Fruit fly (Drosophila melanogaster) whole organism, adult: ENCODE data around the gene PGRP-SB1.
A peak's percentile ranks its signal among the peaks of the same experiment; 100 is the strongest.

Experiments used
- CG11617 ChIP-seq: fragments of 200-800 bp; sonication (Bioruptor generic); optimal IDR thresholded peaks from 2 replicates; lab custom pipeline; 2017; ENCODE audit warnings: mild to moderate bottlenecking, missing biosample characterization, missing genetic modification reagents, missing genetic modification characterization
- CG12768 ChIP-seq: fragments of 200-800 bp; sonication (Bioruptor generic); optimal IDR thresholded peaks from 2 replicates; lab custom pipeline; 2017; ENCODE audit warnings: missing biosample characterization, missing genetic modification characterization, mild to moderate bottlenecking, moderate library complexity, missing genetic modification reagents
- CG14711 ChIP-seq: fragments of 200-800 bp; sonication (Bioruptor generic); optimal IDR thresholded peaks from 2 replicates; lab custom pipeline; 2018; ENCODE audit warnings: missing biosample characterization, mild to moderate bottlenecking, missing genetic modification characterization, moderate library complexity
- CG1620 ChIP-seq: fragments of 200-800 bp; sonication (Bioruptor generic); optimal IDR thresholded peaks from 2 replicates; lab custom pipeline; 2016; ENCODE audit warnings: missing biosample characterization, missing genetic modification characterization
- CG33017 ChIP-seq: fragments of 200-800 bp; sonication (Bioruptor generic); optimal IDR thresholded peaks from 2 replicates; lab custom pipeline; 2018; ENCODE audit warnings: missing biosample characterization, mild to moderate bottlenecking, missing genetic modification characterization, moderate library complexity
- CG5204 ChIP-seq: fragments of 200-800 bp; sonication (Bioruptor generic); optimal IDR thresholded peaks from 2 replicates; lab custom pipeline; 2016; ENCODE audit warnings: missing biosample characterization, missing genetic modification characterization
- CG7045 ChIP-seq: fragments of 200-800 bp; sonication (Bioruptor generic); optimal IDR thresholded peaks from 2 replicates; lab custom pipeline; 2017; ENCODE audit warnings: missing biosample characterization, mild to moderate bottlenecking, missing genetic modification characterization
- CG7101 ChIP-seq: fragments of 200-800 bp; sonication (Bioruptor generic); optimal IDR thresholded peaks from 2 replicates; lab custom pipeline; 2018; ENCODE audit warnings: missing biosample characterization, mild to moderate bottlenecking, missing genetic modification characterization, moderate library complexity
- Clk ChIP-seq: fragments of 200-800 bp; sonication (Bioruptor generic); optimal IDR thresholded peaks from 2 replicates; lab custom pipeline; 2017; ENCODE audit warnings: missing biosample characterization, missing genetic modification characterization
- Crg-1 ChIP-seq: fragments of 200-800 bp; sonication (Bioruptor generic); optimal IDR thresholded peaks from 2 replicates; lab custom pipeline; 2016; ENCODE audit warnings: missing biosample characterization, missing genetic modification characterization
- Hr96 ChIP-seq: fragments of 200-800 bp; sonication (Bioruptor generic); optimal IDR thresholded peaks from 2 replicates; lab custom pipeline; 2016; ENCODE audit warnings: missing biosample characterization, missing genetic modification characterization
- Mnt ChIP-seq: fragments of 200-800 bp; sonication (Bioruptor generic); optimal IDR thresholded peaks from 2 replicates; lab custom pipeline; 2016; ENCODE audit warnings: missing biosample characterization, mild to moderate bottlenecking, missing genetic modification characterization
- bab1 ChIP-seq: fragments of 200-800 bp; sonication (Bioruptor generic); optimal IDR thresholded peaks from 3 replicates; lab custom pipeline; 2019; ENCODE audit warnings: missing biosample characterization, mild to moderate bottlenecking, missing genetic modification characterization, moderate library complexity
- cic ChIP-seq: fragments of 200-800 bp; sonication (Bioruptor generic); optimal IDR thresholded peaks from 2 replicates; lab custom pipeline; 2017; ENCODE audit warnings: missing biosample characterization, mild to moderate bottlenecking, missing genetic modification characterization, moderate library complexity
- cnc ChIP-seq, 2 experiments: fragments of >200 bp; optimal IDR thresholded peaks; 2 replicates each; lab custom pipeline; 2017
- kay ChIP-seq: fragments of 200-800 bp; sonication (Bioruptor generic); peaks from one replicate; lab custom pipeline; 2016; ENCODE audit warnings: missing biosample characterization, missing genetic modification characterization, borderline replicate concordance
- ovo ChIP-seq: fragments of 200-800 bp; sonication (Bioruptor generic); optimal IDR thresholded peaks from 2 replicates; lab custom pipeline; 2016; ENCODE audit warnings: missing biosample characterization, missing genetic modification characterization
- pad ChIP-seq: fragments of 200-800 bp; sonication (Bioruptor generic); optimal IDR thresholded peaks from 3 replicates; lab custom pipeline; 2017; ENCODE audit warnings: missing biosample characterization, missing genetic modification characterization, mild to moderate bottlenecking, moderate library complexity, missing genetic modification reagents
- tj ChIP-seq: fragments of 200-800 bp; sonication (Bioruptor generic); optimal IDR thresholded peaks from 3 replicates; lab custom pipeline; 2017; ENCODE audit warnings: missing biosample characterization, mild to moderate bottlenecking, missing genetic modification characterization, moderate library complexity
- toe ChIP-seq: fragments of 200-800 bp; sonication (Bioruptor generic); optimal IDR thresholded peaks from 2 replicates; lab custom pipeline; 2016; ENCODE audit warnings: missing biosample characterization, missing genetic modification characterization

PGRP-SB1 gene

dm6 chr3L:16765647-16766628 lies 38.1 kb upstream of the PGRP-SB1 start, which contains the start of gene Nrt:
TSS of gene Nrt (plus strand) at chr3L:16766072.
- no peak for TF ChIP-seq kay
- peak; percentile 86 for TF ChIP-seq pad (GFP tag; lab: Kevin White, UChicago)
- TF ChIP-seq cic: no peak
- TF ChIP-seq tj (GFP tag; lab: Kevin White, UChicago): no peak
- TF ChIP-seq CG12768: peak; percentile 27
- no peak for TF ChIP-seq Clk (GFP tag; lab: Kevin White, UChicago)
- TF ChIP-seq CG11617 (GFP tag; lab: Kevin White, UChicago): no peak
- TF ChIP-seq toe (GFP tag; lab: Kevin White, UChicago): no peak
- TF ChIP-seq Mnt: no peak
- TF ChIP-seq bab1 (GFP tag; lab: Kevin White, UChicago): peak; percentile 51
- no peak for TF ChIP-seq CG5204 (GFP tag; lab: Kevin White, UChicago)
- peak; percentile 10 for TF ChIP-seq ovo
- TF ChIP-seq CG1620 (GFP tag; lab: Kevin White, UChicago): no peak
- peak; percentile 28 for TF ChIP-seq CG14711 (tag; lab: Kevin White, UChicago)
- TF ChIP-seq Crg-1: no peak
- TF ChIP-seq cnc (optimal IDR thresholded peaks at IDR 0.05; lab: Kevin White, UChicago): no peak
- TF ChIP-seq CG33017 (tag; lab: Kevin White, UChicago): peak; percentile 52
- TF ChIP-seq Hr96 (GFP tag; lab: Kevin White, UChicago): no peak
- TF ChIP-seq CG7045 (GFP tag; lab: Kevin White, UChicago): peak; percentile 46
- peak; percentile 53 for TF ChIP-seq CG7101

- TF ChIP-seq Mnt (no peak), pad (GFP tag; lab: Kevin White, UChicago) (no peak), CG11617 (GFP tag; lab: Kevin White, UChicago) (no peak), cnc (optimal IDR thresholded peaks at IDR 0.05; lab: Kevin White, UChicago) (no peak), CG7101 (no peak), CG1620 (GFP tag; lab: Kevin White, UChicago) (no peak), CG12768 (no peak), Hr96 (GFP tag; lab: Kevin White, UChicago) (no peak), CG33017 (tag; lab: Kevin White, UChicago) (no peak), CG7045 (GFP tag; lab: Kevin White, UChicago) (no peak), ovo (no peak), Clk (GFP tag; lab: Kevin White, UChicago) (no peak), bab1 (GFP tag; lab: Kevin White, UChicago) (no peak)
Observed at dm6 chr3L:16762203-16762997, 34.6 kb upstream of the PGRP-SB1 start.

DNA sequence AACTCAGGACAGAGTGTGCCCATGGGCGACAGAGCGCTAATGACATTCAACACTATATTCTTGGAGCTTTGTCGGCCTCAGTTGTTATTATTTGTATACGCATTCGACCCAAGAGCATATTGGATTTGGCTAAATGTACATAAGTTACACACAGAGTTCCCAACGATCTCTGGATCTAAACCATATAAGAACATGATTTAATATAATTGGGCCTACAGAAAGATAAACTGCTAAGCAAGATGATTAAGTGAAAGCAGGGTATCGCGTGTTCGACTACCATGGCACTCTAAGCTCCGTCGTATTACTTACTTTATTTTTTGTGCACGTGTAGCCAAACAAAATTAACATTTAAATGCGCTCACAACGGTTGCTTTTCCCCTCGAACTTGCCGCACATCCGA lies 32.5 kb upstream of the PGRP-SB1 start:
- no peak for TF ChIP-seq CG12768
- no peak for TF ChIP-seq tj (GFP tag; lab: Kevin White, UChicago)
- no peak for TF ChIP-seq cic
- TF ChIP-seq pad (GFP tag; lab: Kevin White, UChicago): no peak
- no peak for TF ChIP-seq cnc (optimal IDR thresholded peaks at IDR 0.05; lab: Kevin White, UChicago)
- no peak for TF ChIP-seq CG33017 (tag; lab: Kevin White, UChicago)
- no peak for TF ChIP-seq CG5204 (GFP tag; lab: Kevin White, UChicago)
- no peak for TF ChIP-seq CG11617 (GFP tag; lab: Kevin White, UChicago)
- TF ChIP-seq toe (GFP tag; lab: Kevin White, UChicago): no peak
- TF ChIP-seq kay: no peak
- no peak for TF ChIP-seq CG14711 (tag; lab: Kevin White, UChicago)
- no peak for TF ChIP-seq CG1620 (GFP tag; lab: Kevin White, UChicago)
- TF ChIP-seq ovo: no peak
- no peak for TF ChIP-seq Mnt

DNA sequence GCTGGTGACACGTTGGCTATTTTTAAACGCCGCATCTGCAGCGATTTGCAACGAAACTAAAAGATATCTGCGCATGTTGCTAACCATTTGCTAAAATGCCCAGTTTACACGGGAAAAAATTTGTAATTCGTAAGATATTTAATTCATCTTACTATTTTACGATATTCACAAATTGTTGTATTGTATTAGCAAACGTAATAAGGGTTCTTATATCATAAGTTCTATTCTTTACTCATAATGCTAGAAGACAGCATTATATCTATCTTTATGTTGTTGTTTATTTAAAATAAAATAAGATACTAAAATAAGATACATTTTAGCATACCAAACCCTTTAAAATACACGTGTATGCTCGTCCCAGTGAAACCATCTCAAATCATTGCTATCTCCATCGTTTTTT lies 31.7 kb upstream of the PGRP-SB1 start:
- TF ChIP-seq CG7101: no peak
- no peak for TF ChIP-seq cic

DNA sequence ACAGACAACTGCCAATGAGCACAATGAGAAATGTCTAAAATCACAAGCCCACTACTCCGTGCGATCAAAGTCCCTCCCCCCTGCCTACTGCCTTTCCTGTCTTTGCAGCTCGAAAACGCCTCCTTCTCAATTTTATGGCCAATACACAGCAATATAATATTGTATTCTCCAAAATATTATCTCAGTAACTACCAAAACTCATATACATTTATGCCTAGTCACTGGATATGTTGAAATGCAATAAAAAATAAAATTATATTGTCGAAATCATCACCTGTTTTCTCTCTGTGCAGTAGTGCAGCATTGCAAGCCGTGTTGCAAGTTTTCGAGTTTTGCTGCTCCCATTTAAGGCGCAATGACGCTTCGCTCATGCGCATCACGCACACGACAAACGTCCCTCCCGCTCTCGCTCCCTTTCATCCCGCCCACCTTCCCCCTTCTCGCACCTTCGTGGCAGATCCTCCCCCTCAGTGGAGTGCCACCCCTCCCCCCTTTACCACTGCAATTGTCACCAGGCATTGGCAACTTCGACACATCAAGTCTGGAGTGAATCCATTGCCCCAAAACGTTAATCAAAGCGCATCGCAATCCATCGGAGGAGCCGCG lies 30.8 kb upstream of the PGRP-SB1 start:
- no peak for TF ChIP-seq tj (GFP tag; lab: Kevin White, UChicago)
- TF ChIP-seq CG1620 (GFP tag; lab: Kevin White, UChicago): no peak
- no peak for TF ChIP-seq CG7045 (GFP tag; lab: Kevin White, UChicago)
- no peak for TF ChIP-seq cnc (optimal IDR thresholded peaks at IDR 0.05; lab: Kevin White, UChicago)
- TF ChIP-seq kay: no peak
- no peak for TF ChIP-seq CG5204 (GFP tag; lab: Kevin White, UChicago)
- no peak for TF ChIP-seq CG33017 (tag; lab: Kevin White, UChicago)

dm6 chr3L:16755189-16755588 lies 27.4 kb upstream of the PGRP-SB1 start, which contains the start of gene CG42852:
TSS of gene CG42852 (plus strand) at chr3L:16755489.
- TF ChIP-seq kay (no peak), Crg-1 (no peak), CG14711 (tag; lab: Kevin White, UChicago) (no peak), CG7045 (GFP tag; lab: Kevin White, UChicago) (no peak), bab1 (GFP tag; lab: Kevin White, UChicago) (no peak), cnc (optimal IDR thresholded peaks at IDR 0.05; lab: Kevin White, UChicago) (no peak)
